Fruit fly (Drosophila melanogaster) Kc167 (cell line): ENCODE measurements around the gene Cralbp.

Experiments
- Myc ChIP-seq: fragments of >200 bp; optimal IDR thresholded peaks from 2 replicates; lab custom pipeline; 2017; ENCODE audit warnings: missing external identifiers
- Sin3A ChIP-seq: fragments of >200 bp; optimal IDR thresholded peaks from 2 replicates; lab custom pipeline; 2018; ENCODE audit warnings: missing external identifiers
- h ChIP-seq: fragments of >200 bp; optimal IDR thresholded peaks from 3 replicates; lab custom pipeline; 2018; ENCODE audit warnings: missing external identifiers
- insv ChIP-seq: fragments of >200 bp; optimal IDR thresholded peaks from 3 replicates; lab custom pipeline; 2018; ENCODE audit warnings: missing external identifiers
- psq ChIP-seq: fragments of >200 bp; optimal IDR thresholded peaks from 2 replicates; lab custom pipeline; 2017; ENCODE audit warnings: missing external identifiers
- ttk ChIP-seq: sonication (Bioruptor generic); optimal IDR thresholded peaks from 2 replicates; lab custom pipeline; 2017; ENCODE audit warnings: missing external identifiers

DNA sequence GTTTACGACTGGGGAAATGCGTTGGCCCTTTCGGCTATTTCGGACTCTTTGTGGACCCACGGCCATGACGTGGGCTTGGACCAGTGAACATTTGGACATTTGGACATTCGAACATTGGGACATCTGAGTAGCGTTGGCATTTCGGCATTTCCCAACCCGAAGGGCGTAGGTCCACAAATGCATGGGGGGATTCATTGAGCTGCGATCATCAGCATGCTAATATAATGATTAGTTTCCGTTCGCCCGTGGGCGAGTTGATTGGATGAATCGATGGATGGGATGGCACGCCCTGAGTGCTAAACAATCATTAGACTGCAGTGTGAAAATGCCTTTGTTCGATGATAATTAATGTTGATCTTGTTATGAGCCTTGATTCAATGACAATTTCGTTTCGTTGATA lies 958 bp upstream of the Cralbp start:
- TF ChIP-seq h (lab: Kevin White, UChicago) = no peak
- TF ChIP-seq psq (lab: Kevin White, UChicago) = no peak
- no peak for TF ChIP-seq insv (lab: Kevin White, UChicago)
- TF ChIP-seq ttk (lab: Kevin White, UChicago) = no peak
- no peak for TF ChIP-seq Myc (lab: Kevin White, UChicago)
- no peak for TF ChIP-seq Sin3A
